Worm (Caenorhabditis elegans) whole organism, young adult: ENCODE measurements around the gene srh-299.

ENCODE experiments used
- F10E7.11 ChIP-seq: sonication (generic microtip); optimal IDR thresholded peaks from 2 replicates; lab custom pipeline; 2017; ENCODE audit warnings: mild to moderate bottlenecking, missing genetic modification characterization, moderate library complexity, missing compliant biosample characterization
- F22D6.2 ChIP-seq: sonication (generic microtip); optimal IDR thresholded peaks from 2 replicates; lab custom pipeline; 2016; ENCODE audit warnings: mild to moderate bottlenecking, missing genetic modification characterization, missing compliant biosample characterization
- F23B12.7 ChIP-seq: sonication (generic microtip); optimal IDR thresholded peaks from 2 replicates; lab custom pipeline; 2017; ENCODE audit warnings: missing genetic modification characterization, mild to moderate bottlenecking, missing compliant biosample characterization, antibody characterized with exemption, moderate library complexity; ENCODE audit not compliant: insufficient read depth
- F55B11.4 ChIP-seq: sonication (generic microtip); optimal IDR thresholded peaks from 2 replicates; lab custom pipeline; 2016; ENCODE audit warnings: missing compliant biosample characterization, missing genetic modification characterization, borderline replicate concordance; ENCODE audit not compliant: insufficient read depth
- F57C9.4 ChIP-seq: sonication (generic microtip); optimal IDR thresholded peaks from 2 replicates; lab custom pipeline; 2017; ENCODE audit warnings: mild to moderate bottlenecking, missing genetic modification characterization, missing compliant biosample characterization
- K12H6.12 ChIP-seq: fragments of 200-800 bp; sonication (Bioruptor generic); optimal IDR thresholded peaks from 2 replicates; lab custom pipeline; 2018; ENCODE audit warnings: mild to moderate bottlenecking, missing genetic modification characterization, missing compliant biosample characterization
- Y53F4B.3 ChIP-seq: fragments of 200-800 bp; sonication (Bioruptor generic); IDR thresholded peaks from 2 replicates; pipeline ENCODE4 v1.3.6; 2022; ENCODE audit warnings: missing genetic modification reagents, missing genetic modification characterization, missing compliant biosample characterization
- ZK185.1 ChIP-seq: sonication (generic microtip); optimal IDR thresholded peaks from 2 replicates; lab custom pipeline; 2016; ENCODE audit warnings: mild to moderate bottlenecking, missing genetic modification characterization, missing compliant biosample characterization; ENCODE audit not compliant: poor library complexity, severe bottlenecking
- akir-1 ChIP-seq: fragments of 200-800 bp; sonication (Bioruptor generic); optimal IDR thresholded peaks from 2 replicates; lab custom pipeline; 2018; ENCODE audit warnings: mild to moderate bottlenecking, missing genetic modification characterization, moderate library complexity, missing compliant biosample characterization
- ama-1 ChIP-seq, 3 experiments: fragments of 150-350 bp in 1 of 3; sonication (generic microtip) in 2 of 3; optimal IDR thresholded peaks; 2 replicates each; lab custom pipeline; 2014 to 2018; ENCODE audit warnings: missing biosample characterization in 2 of 3, missing genetic modification characterization in 2 of 3, missing genetic modification reagents in 2 of 3
- aptf-3 ChIP-seq: fragments of 200-800 bp; sonication (Bioruptor generic); IDR thresholded peaks from 2 replicates; pipeline ENCODE4 v1.3.6; 2022; ENCODE audit warnings: missing genetic modification characterization, missing compliant biosample characterization
- athp-1 ChIP-seq: sonication (generic microtip); optimal IDR thresholded peaks from 2 replicates; lab custom pipeline; 2017; ENCODE audit warnings: mild to moderate bottlenecking, missing genetic modification characterization, missing compliant biosample characterization
- ccch-3 ChIP-seq: fragments of 200-800 bp; sonication (Bioruptor generic); optimal IDR thresholded peaks from 2 replicates; lab custom pipeline; 2018; ENCODE audit warnings: mild to moderate bottlenecking, missing genetic modification characterization, missing compliant biosample characterization
- ceh-100 ChIP-seq: fragments of 200-800 bp; sonication (Bioruptor generic); IDR thresholded peaks from 2 replicates; pipeline ENCODE4 v1.3.6; 2022; ENCODE audit warnings: missing genetic modification reagents, missing genetic modification characterization, missing compliant biosample characterization
- ceh-40 ChIP-seq: fragments of 200-800 bp; sonication (Bioruptor generic); IDR thresholded peaks from 2 replicates; pipeline ENCODE4 v1.3.6; 2022; ENCODE audit warnings: missing genetic modification characterization, missing compliant biosample characterization
- ceh-58 ChIP-seq: fragments of 200-800 bp; sonication (Bioruptor generic); IDR thresholded peaks from 2 replicates; pipeline ENCODE4 v1.3.6; 2022; ENCODE audit warnings: missing genetic modification characterization, missing compliant biosample characterization
- ceh-79 ChIP-seq: sonication (generic microtip); optimal IDR thresholded peaks from 2 replicates; lab custom pipeline; 2017; ENCODE audit warnings: mild to moderate bottlenecking, missing genetic modification characterization, missing compliant biosample characterization
- ceh-91 ChIP-seq: fragments of 200-800 bp; sonication (Bioruptor generic); IDR thresholded peaks from 2 replicates; pipeline ENCODE4 v1.3.6; 2022; ENCODE audit warnings: missing genetic modification reagents, missing genetic modification characterization, missing compliant biosample characterization
- dpff-1 ChIP-seq: sonication (generic microtip); optimal IDR thresholded peaks from 2 replicates; lab custom pipeline; 2017; ENCODE audit warnings: mild to moderate bottlenecking, missing genetic modification characterization, missing compliant biosample characterization
- dpl-1 ChIP-seq: fragments of 150-350 bp; optimal IDR thresholded peaks from 2 replicates; lab custom pipeline; 2014; ENCODE audit warnings: missing biosample characterization, missing genetic modification reagents, missing genetic modification characterization
- egrh-3 ChIP-seq: fragments of 200-800 bp; sonication (Bioruptor generic); IDR thresholded peaks from 2 replicates; pipeline ENCODE4 v1.3.6; 2022; ENCODE audit warnings: missing genetic modification reagents, missing genetic modification characterization, missing compliant biosample characterization
- gei-17 ChIP-seq: fragments of 200-800 bp; sonication (Bioruptor generic); optimal IDR thresholded peaks from 2 replicates; lab custom pipeline; 2018; ENCODE audit warnings: mild to moderate bottlenecking, missing genetic modification characterization, missing compliant biosample characterization
- hmg-1.2 ChIP-seq: fragments of 200-800 bp; sonication (Bioruptor generic); IDR thresholded peaks from 2 replicates; pipeline ENCODE4 v1.3.6; 2022; ENCODE audit warnings: missing genetic modification reagents, missing genetic modification characterization, missing compliant biosample characterization
- hsf-1 ChIP-seq: fragments of 200-800 bp; sonication (Bioruptor generic); IDR thresholded peaks from 2 replicates; pipeline ENCODE4 v1.3.6; 2022; ENCODE audit warnings: missing genetic modification reagents, missing genetic modification characterization, missing compliant biosample characterization
- lin-54 ChIP-seq: fragments of 200-800 bp; sonication (Bioruptor generic); optimal IDR thresholded peaks from 2 replicates; lab custom pipeline; 2018; ENCODE audit warnings: mild to moderate bottlenecking, missing genetic modification characterization, missing compliant biosample characterization
- lsl-1 ChIP-seq: fragments of 200-800 bp; sonication (Bioruptor generic); optimal IDR thresholded peaks from 2 replicates; lab custom pipeline; 2018; ENCODE audit warnings: mild to moderate bottlenecking, missing genetic modification characterization, moderate library complexity, missing compliant biosample characterization
- madf-10 ChIP-seq: sonication (generic microtip); optimal IDR thresholded peaks from 2 replicates; lab custom pipeline; 2016; ENCODE audit warnings: mild to moderate bottlenecking, missing genetic modification characterization, missing compliant biosample characterization
- madf-6 ChIP-seq: fragments of 200-800 bp; sonication (Bioruptor generic); IDR thresholded peaks from 2 replicates; pipeline ENCODE4 v1.3.6; 2022; ENCODE audit warnings: missing genetic modification reagents, missing genetic modification characterization, missing compliant biosample characterization
- mes-4 ChIP-seq: sonication (generic microtip); optimal IDR thresholded peaks from 2 replicates; lab custom pipeline; 2016; ENCODE audit warnings: missing genotype, missing genetic modification characterization, missing compliant biosample characterization
- mxl-1 ChIP-seq: sonication (generic microtip); optimal IDR thresholded peaks from 2 replicates; lab custom pipeline; 2016; ENCODE audit warnings: missing genetic modification characterization, missing compliant biosample characterization
- nhr-179 ChIP-seq: sonication (generic microtip); optimal IDR thresholded peaks from 2 replicates; lab custom pipeline; 2016; ENCODE audit warnings: mild to moderate bottlenecking, missing genetic modification characterization, missing compliant biosample characterization
- nhr-90 ChIP-seq: sonication (generic microtip); optimal IDR thresholded peaks from 2 replicates; lab custom pipeline; 2016; ENCODE audit warnings: missing genotype, mild to moderate bottlenecking, missing genetic modification characterization, missing compliant biosample characterization
- pha-4 ChIP-seq: fragments of 150-350 bp; sonication (generic microtip); optimal IDR thresholded peaks from 2 replicates; lab custom pipeline; 2014; ENCODE audit warnings: missing biosample characterization, missing genetic modification reagents, missing genetic modification characterization
- rcor-1 ChIP-seq: fragments of 200-800 bp; sonication (Bioruptor generic); IDR thresholded peaks from 2 replicates; pipeline ENCODE4 v1.3.6; 2022; ENCODE audit warnings: missing genetic modification reagents, missing genetic modification characterization, missing compliant biosample characterization
- rpc-1 ChIP-seq, 2 experiments: fragments of 150-350 bp in 1 of 2; sonication (generic microtip) in 1 of 2; optimal IDR thresholded peaks; 2 replicates each; lab custom pipeline; 2014 to 2018; ENCODE audit warnings: missing biosample characterization in 1 of 2, missing genetic modification characterization in 1 of 2, missing genetic modification reagents in 1 of 2, missing genotype in 1 of 2
- snpc-1.3 ChIP-seq: sonication (generic microtip); optimal IDR thresholded peaks from 2 replicates; lab custom pipeline; 2017; ENCODE audit warnings: missing genetic modification characterization, mild to moderate bottlenecking, missing compliant biosample characterization, antibody characterized with exemption, moderate library complexity, missing genotype, missing genetic modification reagents; ENCODE audit not compliant: insufficient read depth
- snpc-3.4 ChIP-seq: sonication (generic microtip); optimal IDR thresholded peaks from 2 replicates; lab custom pipeline; 2017; ENCODE audit warnings: missing genetic modification characterization, mild to moderate bottlenecking, missing compliant biosample characterization, antibody characterized with exemption, moderate library complexity, missing genotype, missing genetic modification reagents
- snpc-4 ChIP-seq, 5 experiments: fragments of 150-350 bp in 1 of 5; sonication (generic microtip) in 4 of 5; optimal IDR thresholded peaks; 2 replicates each; lab custom pipeline; 2014 to 2018; ENCODE audit warnings: missing genetic modification characterization in 5 of 5, missing biosample characterization in 3 of 5, antibody characterized with exemption in 2 of 5, mild to moderate bottlenecking in 2 of 5, missing compliant biosample characterization in 2 of 5, missing genotype in 2 of 5, moderate library complexity in 2 of 5, missing genetic modification reagents in 1 of 5
- sptf-2 ChIP-seq: fragments of 200-800 bp; sonication (Bioruptor generic); optimal IDR thresholded peaks from 2 replicates; lab custom pipeline; 2018; ENCODE audit warnings: mild to moderate bottlenecking, missing genetic modification characterization, missing compliant biosample characterization
- unc-130 ChIP-seq: sonication (generic microtip); optimal IDR thresholded peaks from 2 replicates; lab custom pipeline; 2016; ENCODE audit warnings: missing genetic modification reagents, missing genetic modification characterization, missing compliant biosample characterization
- zim-3 ChIP-seq: sonication (generic microtip); optimal IDR thresholded peaks from 2 replicates; lab custom pipeline; 2017; ENCODE audit warnings: mild to moderate bottlenecking, missing genetic modification characterization, moderate library complexity, missing compliant biosample characterization
- ztf-18 ChIP-seq: sonication (generic microtip); optimal IDR thresholded peaks from 2 replicates; lab custom pipeline; 2016; ENCODE audit warnings: missing genotype, mild to moderate bottlenecking, missing genetic modification characterization, missing compliant biosample characterization
- ztf-22 ChIP-seq: fragments of 200-800 bp; sonication (Bioruptor generic); optimal IDR thresholded peaks from 2 replicates; lab custom pipeline; 2018; ENCODE audit warnings: mild to moderate bottlenecking, missing genetic modification characterization, moderate library complexity, missing compliant biosample characterization
- ztf-25 ChIP-seq: fragments of 200-800 bp; sonication (Bioruptor generic); IDR thresholded peaks from 2 replicates; pipeline ENCODE4 v1.3.6; 2022; ENCODE audit warnings: missing genetic modification reagents, missing genetic modification characterization, missing compliant biosample characterization
- ztf-3 ChIP-seq: fragments of 200-800 bp; sonication (Bioruptor generic); optimal IDR thresholded peaks from 2 replicates; lab custom pipeline; 2018; ENCODE audit warnings: mild to moderate bottlenecking, missing genetic modification characterization, missing compliant biosample characterization
- ztf-6 ChIP-seq: fragments of 200-800 bp; sonication (Bioruptor generic); IDR thresholded peaks from 2 replicates; pipeline ENCODE4 v1.3.6; 2022; ENCODE audit warnings: missing genetic modification reagents, missing genetic modification characterization, missing compliant biosample characterization

The srh-299 gene

ce11 chrV:15873762-15874161 lies 10.6 kb downstream of the srh-299 start (continued):
- peak; percentile 76 for TF ChIP-seq ztf-22 (GFP tag; lab: Kevin White, UChicago)
- peak; percentile 97 for TF ChIP-seq F10E7.11
- peak; percentile 81 for TF ChIP-seq ceh-100 (GFP tag; lab: Robert Waterston, UW)
- TF ChIP-seq aptf-3, result peak; percentile 98
- TF ChIP-seq snpc-1.3 (tag; lab: Kevin White, UChicago), result peak; percentile 94
- peak; percentile 86 for TF ChIP-seq nhr-179 (tag; lab: Kevin White, UChicago)
- peak; percentile 98 for TF ChIP-seq zim-3 (tag; lab: Kevin White, UChicago)
- TF ChIP-seq egrh-3 (GFP tag; lab: Robert Waterston, UW), result peak; percentile 69
- peak; percentile 88 for TF ChIP-seq ztf-6
- peak; percentile 98 for TF ChIP-seq F23B12.7
- peak; percentile 98 for TF ChIP-seq rpc-1 (optimal IDR thresholded peaks at IDR 0.05; lab: Kevin White, UChicago)
- peak; percentile 99 for TF ChIP-seq rpc-1 (tag; optimal IDR thresholded peaks at IDR 0.05; lab: Kevin White, UChicago)
- peak; percentile 77 for TF ChIP-seq K12H6.12 (tag; lab: Kevin White, UChicago)
- peak; percentile 67 for TF ChIP-seq F22D6.2 (tag; lab: Kevin White, UChicago)
- no peak for TF ChIP-seq F55B11.4
- TF ChIP-seq snpc-3.4, result peak; percentile 93
- peak; percentile 79 for TF ChIP-seq ztf-3
- TF ChIP-seq ZK185.1 (tag; lab: Kevin White, UChicago), result peak; percentile 95
- TF ChIP-seq Y53F4B.3 (GFP tag; lab: Robert Waterston, UW), result peak; percentile 50; the same call in 1 of the 2 replicates
- TF ChIP-seq unc-130 (GFP tag; lab: Kevin White, UChicago), result peak; percentile 81
- peak; percentile 41 for TF ChIP-seq akir-1 (GFP tag; lab: Kevin White, UChicago)
- TF ChIP-seq hmg-1.2 (GFP tag; lab: Robert Waterston, UW), result peak; percentile 87
- peak; percentile 84 for TF ChIP-seq lin-54 (GFP tag; lab: Kevin White, UChicago)
- TF ChIP-seq dpl-1, result peak; percentile 8
- TF ChIP-seq sptf-2, result peak; percentile 91
- TF ChIP-seq nhr-90 (tag; lab: Kevin White, UChicago), result peak; percentile 98
- TF ChIP-seq mxl-1, result peak; percentile 97
- TF ChIP-seq ccch-3 (GFP tag; lab: Kevin White, UChicago), result peak; percentile 70
- peak; percentile 94; the same call in 1 of the 2 replicates for TF ChIP-seq ceh-40 (GFP tag; lab: Robert Waterston, UW)
- peak; percentile 97 for TF ChIP-seq ceh-79 (tag; lab: Kevin White, UChicago)
- TF ChIP-seq rcor-1 (GFP tag; lab: Robert Waterston, UW), result peak; percentile 87
- peak; percentile 79 for TF ChIP-seq dpff-1
- TF ChIP-seq ceh-91 (GFP tag; lab: Robert Waterston, UW), result peak; percentile 71
- no peak for TF ChIP-seq pha-4
- peak; percentile 93 for TF ChIP-seq mes-4
- TF ChIP-seq athp-1 (tag; lab: Kevin White, UChicago), result peak; percentile 96
- TF ChIP-seq ceh-58, result 0 out of 2 replicates have a peak, but pooled peaks have one; percentile 85
- peak; percentile 95 for TF ChIP-seq ztf-25
- peak; percentile 67; the same call in 1 of the 2 replicates for TF ChIP-seq hsf-1 (GFP tag; lab: Robert Waterston, UW)
- peak; percentile 87 for TF ChIP-seq madf-10 (tag; lab: Kevin White, UChicago)
- peak; percentile 85 for TF ChIP-seq ztf-18 (tag; lab: Kevin White, UChicago)
- TF ChIP-seq ama-1 (optimal IDR thresholded peaks at IDR 0.05; lab: Kevin White, UChicago), result no peak
- peak; percentile 93 to 96 for TF ChIP-seq ama-1 (GFP tag; optimal IDR thresholded peaks at IDR 0.05; lab: Kevin White, UChicago)
- peak; percentile 71 for TF ChIP-seq lsl-1
- peak; percentile 73 for TF ChIP-seq gei-17 (GFP tag; lab: Kevin White, UChicago)
- peak; percentile 74 for TF ChIP-seq F57C9.4
- peak; percentile 83 for TF ChIP-seq snpc-4 (GFP tag; optimal IDR thresholded peaks at IDR 0.05; lab: Kevin White, UChicago)
- peak; percentile 66 to 88 (median 86) for TF ChIP-seq snpc-4 (tag; optimal IDR thresholded peaks at IDR 0.05; lab: Kevin White, UChicago)
- TF ChIP-seq madf-6 (GFP tag; lab: Robert Waterston, UW), result peak; percentile 81
